Worm (Caenorhabditis elegans) whole organism, dauer: ENCODE measurements around the gene Y54G2A.7.
"Not testable (repeated sequence)": the region's sequence is repeated elsewhere in the genome, so short reads cannot be mapped to it uniquely, and the experiment has no call there.

Experiments
- unc-62 ChIP-seq: sonication (generic microtip); optimal IDR thresholded peaks from 2 replicates; lab custom pipeline; 2017; ENCODE audit warnings: missing biosample characterization, missing genetic modification reagents, missing genetic modification characterization

Gene Y54G2A.7

ce11 chrIV:2838308-2838707 lies at the start of gene Y54G2A.7:
TSS of gene Y54G2A.7 (plus strand) at chrIV:2838608.
- TF ChIP-seq unc-62, result no peak

- TF ChIP-seq unc-62, result no peak
These were observed 44.5 kb upstream of the Y54G2A.7 start for ce11 chrIV:2793956-2794355.

ce11 chrIV:2798339-2798738 lies 40.1 kb upstream of the Y54G2A.7 start, which contains the start of gene Y54G2A.52:
TSS of gene Y54G2A.52 (minus strand) at chrIV:2798686.
- TF ChIP-seq unc-62, result no peak

ce11 chrIV:2799389-2799788 lies 39.0 kb upstream of the Y54G2A.7 start, which contains the start of gene Y54G2A.10:
TSS of gene Y54G2A.10 (plus strand) at chrIV:2799689.
- no peak for TF ChIP-seq unc-62

- TF ChIP-seq unc-62, result no peak
These were observed 38.5 kb upstream of the Y54G2A.7 start for ce11 chrIV:2799890-2800289.

ce11 chrIV:2801004-2801403 lies 37.4 kb upstream of the Y54G2A.7 start:
- no peak for TF ChIP-seq unc-62

- not testable (repeated sequence) for TF ChIP-seq unc-62
These were observed 36.9 kb upstream of the Y54G2A.7 start, which contains the start of gene Y54G2A.44 for ce11 chrIV:2801558-2801957. TSS of gene Y54G2A.44 (plus strand) at chrIV:2801858.

ce11 chrIV:2802193-2802592 lies 36.2 kb upstream of the Y54G2A.7 start:
- no peak for TF ChIP-seq unc-62

- TF ChIP-seq unc-62, result no peak
These were observed 34.8 kb upstream of the Y54G2A.7 start, which contains the start of gene Y54G2A.32 for ce11 chrIV:2803652-2804051. TSS of gene Y54G2A.32 (plus strand) at chrIV:2803952.

ce11 chrIV:2805525-2805924 lies 32.9 kb upstream of the Y54G2A.7 start, which contains the start of gene Y54G2A.45:
TSS of gene Y54G2A.45 (plus strand) at chrIV:2805857.
- TF ChIP-seq unc-62, result no peak

- no peak for TF ChIP-seq unc-62
These were observed 30.3 kb upstream of the Y54G2A.7 start for ce11 chrIV:2808154-2808553.

ce11 chrIV:2809208-2809607 lies 29.2 kb upstream of the Y54G2A.7 start, which contains the start of gene Y54G2A.76:
TSS of gene Y54G2A.76 (plus strand) at chrIV:2809410.
- TF ChIP-seq unc-62, result no peak

- TF ChIP-seq unc-62, result no peak
These were observed 21.4 kb upstream of the Y54G2A.7 start for ce11 chrIV:2817038-2817437.

ce11 chrIV:2819633-2820032 lies 18.8 kb upstream of the Y54G2A.7 start, which contains the start of gene Y54G2A.13:
TSS of gene Y54G2A.13 (minus strand) at chrIV:2819733.
- no peak for TF ChIP-seq unc-62

ce11 chrIV:2820408-2820807 lies 18.0 kb upstream of the Y54G2A.7 start, which contains the start of gene Y54G2A.37:
TSS of gene Y54G2A.37 (plus strand) at chrIV:2820708.
- no peak for TF ChIP-seq unc-62

- no peak for TF ChIP-seq unc-62
These were observed 15.0 kb upstream of the Y54G2A.7 start, which contains the start of gene clec-80 for ce11 chrIV:2823446-2823845. TSS of gene clec-80 (plus strand) at chrIV:2823746.

- TF ChIP-seq unc-62, result no peak
These were observed 12.8 kb upstream of the Y54G2A.7 start for ce11 chrIV:2825460-2826103.

- TF ChIP-seq unc-62, result no peak
These were observed 12.1 kb upstream of the Y54G2A.7 start for ce11 chrIV:2826335-2826734.
